Worm (Caenorhabditis elegans): Measurements from ENCODE around the gene Y39A3A.3.
"Not testable (repeated sequence)": the region's sequence is repeated elsewhere in the genome, so short reads cannot be mapped to it uniquely, and the experiment has no call there.

Y39A3A.3 gene

ce11 chrIII:2101310-2101709, 33.2 kb upstream of the Y39A3A.3 start:
- no peak for TF ChIP-seq ztf-29 (GFP tag; IDR thresholded peaks at IDR 0.05)
- TF ChIP-seq ref-1 (GFP tag; conservative IDR thresholded peaks at IDR 0.05), result no peak
- no peak for TF ChIP-seq cog-1 (tag; optimal IDR thresholded peaks at IDR 0.05)
- no peak for TF ChIP-seq tab-1 (GFP tag; IDR thresholded peaks at IDR 0.05)
- no peak for TF ChIP-seq flt-1 (GFP tag; IDR thresholded peaks at IDR 0.05)
- no peak for TF ChIP-seq ztf-23 (GFP tag; IDR thresholded peaks at IDR 0.05)
- TF ChIP-seq T22C8.4 (GFP tag; IDR thresholded peaks at IDR 0.05), result no peak
- TF ChIP-seq med-1 (GFP tag; optimal IDR thresholded peaks at IDR 0.05; ENCODE audit: insufficient read depth), result no peak
- no peak for TF ChIP-seq klf-2 (GFP tag; conservative IDR thresholded peaks at IDR 0.05)

- no peak for TF ChIP-seq cog-1 (tag; optimal IDR thresholded peaks at IDR 0.05)
- no peak for TF ChIP-seq med-1 (GFP tag; optimal IDR thresholded peaks at IDR 0.05; ENCODE audit: insufficient read depth)
- TF ChIP-seq ztf-29 (GFP tag; IDR thresholded peaks at IDR 0.05), result no peak
- peak; percentile 48 for TF ChIP-seq T22C8.4 (GFP tag; IDR thresholded peaks at IDR 0.05)
- no peak for TF ChIP-seq tab-1 (GFP tag; IDR thresholded peaks at IDR 0.05)
These were observed 32.7 kb upstream of the Y39A3A.3 start for ce11 chrIII:2100842-2101241.

- no peak for TF ChIP-seq T22C8.4 (GFP tag; IDR thresholded peaks at IDR 0.05)
- TF ChIP-seq klf-2 (GFP tag; conservative IDR thresholded peaks at IDR 0.05), result no peak
- TF ChIP-seq cog-1 (tag; optimal IDR thresholded peaks at IDR 0.05), result no peak
- TF ChIP-seq ztf-29 (GFP tag; IDR thresholded peaks at IDR 0.05), result no peak
- no peak for TF ChIP-seq med-1 (GFP tag; optimal IDR thresholded peaks at IDR 0.05; ENCODE audit: insufficient read depth)
- TF ChIP-seq tab-1 (GFP tag; IDR thresholded peaks at IDR 0.05), result no peak
These were observed 31.7 kb upstream of the Y39A3A.3 start for ce11 chrIII:2099808-2100366.

ce11 chrIII:2098185-2098584, 30.0 kb upstream of the Y39A3A.3 start:
- TF ChIP-seq med-1 (GFP tag; optimal IDR thresholded peaks at IDR 0.05; ENCODE audit: insufficient read depth) (no peak), T22C8.4 (GFP tag; IDR thresholded peaks at IDR 0.05) (peak; percentile 93)

ce11 chrIII:2092409-2092808, 24.3 kb upstream of the Y39A3A.3 start, which contains the start of gene Y48G9A.9:
TSS of gene Y48G9A.9 (plus strand) at chrIII:2092709.
- TF ChIP-seq ztf-29 (GFP tag; IDR thresholded peaks at IDR 0.05) (no peak), flt-1 (GFP tag; IDR thresholded peaks at IDR 0.05) (no peak), med-1 (GFP tag; optimal IDR thresholded peaks at IDR 0.05; ENCODE audit: insufficient read depth) (no peak), ref-1 (GFP tag; conservative IDR thresholded peaks at IDR 0.05) (no peak), ztf-23 (GFP tag; IDR thresholded peaks at IDR 0.05) (no peak), cog-1 (tag; optimal IDR thresholded peaks at IDR 0.05) (no peak), tab-1 (GFP tag; IDR thresholded peaks at IDR 0.05) (no peak)

ce11 chrIII:2091367-2091766, 23.2 kb upstream of the Y39A3A.3 start:
- TF ChIP-seq ref-1 (GFP tag; conservative IDR thresholded peaks at IDR 0.05), result no peak
- TF ChIP-seq ztf-23 (GFP tag; IDR thresholded peaks at IDR 0.05), result no peak
- no peak for TF ChIP-seq tab-1 (GFP tag; IDR thresholded peaks at IDR 0.05)
- TF ChIP-seq klf-2 (GFP tag; conservative IDR thresholded peaks at IDR 0.05), result no peak
- TF ChIP-seq flt-1 (GFP tag; IDR thresholded peaks at IDR 0.05), result no peak
- no peak for TF ChIP-seq med-1 (GFP tag; optimal IDR thresholded peaks at IDR 0.05; ENCODE audit: insufficient read depth)
- no peak for TF ChIP-seq T22C8.4 (GFP tag; IDR thresholded peaks at IDR 0.05)
- TF ChIP-seq ztf-29 (GFP tag; IDR thresholded peaks at IDR 0.05), result no peak
- no peak for TF ChIP-seq cog-1 (tag; optimal IDR thresholded peaks at IDR 0.05)

ce11 chrIII:2090695-2091094, 22.5 kb upstream of the Y39A3A.3 start:
- TF ChIP-seq med-1 (GFP tag; optimal IDR thresholded peaks at IDR 0.05; ENCODE audit: insufficient read depth) (no peak), klf-2 (GFP tag; conservative IDR thresholded peaks at IDR 0.05) (no peak), ztf-23 (GFP tag; IDR thresholded peaks at IDR 0.05) (no peak), ref-1 (GFP tag; conservative IDR thresholded peaks at IDR 0.05) (no peak), tab-1 (GFP tag; IDR thresholded peaks at IDR 0.05) (no peak), T22C8.4 (GFP tag; IDR thresholded peaks at IDR 0.05) (no peak), cog-1 (tag; optimal IDR thresholded peaks at IDR 0.05) (no peak), flt-1 (GFP tag; IDR thresholded peaks at IDR 0.05) (no peak), ztf-29 (GFP tag; IDR thresholded peaks at IDR 0.05) (no peak)

ce11 chrIII:2089453-2089852, 21.3 kb upstream of the Y39A3A.3 start:
- TF ChIP-seq med-1 (GFP tag; optimal IDR thresholded peaks at IDR 0.05; ENCODE audit: insufficient read depth) (no peak), ztf-29 (GFP tag; IDR thresholded peaks at IDR 0.05) (no peak), klf-2 (GFP tag; conservative IDR thresholded peaks at IDR 0.05) (no peak), cog-1 (tag; optimal IDR thresholded peaks at IDR 0.05) (no peak), flt-1 (GFP tag; IDR thresholded peaks at IDR 0.05) (no peak), tab-1 (GFP tag; IDR thresholded peaks at IDR 0.05) (no peak), ztf-23 (GFP tag; IDR thresholded peaks at IDR 0.05) (no peak), T22C8.4 (GFP tag; IDR thresholded peaks at IDR 0.05) (no peak), ref-1 (GFP tag; conservative IDR thresholded peaks at IDR 0.05) (no peak)

ce11 chrIII:2084829-2085228, 16.7 kb upstream of the Y39A3A.3 start:
- TF ChIP-seq cog-1 (tag; optimal IDR thresholded peaks at IDR 0.05) (no peak), ref-1 (GFP tag; conservative IDR thresholded peaks at IDR 0.05) (no peak), med-1 (GFP tag; optimal IDR thresholded peaks at IDR 0.05; ENCODE audit: insufficient read depth) (no peak), T22C8.4 (GFP tag; IDR thresholded peaks at IDR 0.05) (no peak), tab-1 (GFP tag; IDR thresholded peaks at IDR 0.05) (no peak), flt-1 (GFP tag; IDR thresholded peaks at IDR 0.05) (no peak), ztf-23 (GFP tag; IDR thresholded peaks at IDR 0.05) (no peak), klf-2 (GFP tag; conservative IDR thresholded peaks at IDR 0.05) (no peak), ztf-29 (GFP tag; IDR thresholded peaks at IDR 0.05) (no peak)

- not testable (repeated sequence) for TF ChIP-seq klf-2 (GFP tag; conservative IDR thresholded peaks at IDR 0.05); ref-1 (GFP tag; conservative IDR thresholded peaks at IDR 0.05); tab-1 (GFP tag; IDR thresholded peaks at IDR 0.05)
These were observed 14.4 kb upstream of the Y39A3A.3 start, which contains the start of gene cpt-3 for ce11 chrIII:2082519-2082918. TSS of gene cpt-3 (plus strand) at chrIII:2082819.

All from whole organism, midembryonic.